Fruit fly (Drosophila melanogaster) whole organism, embryonic: ENCODE data around the gene CG4704.
A peak's percentile ranks its signal among the peaks of the same experiment; 100 is the strongest.

Experiments
- CG10462 ChIP-seq: fragments of 200-800 bp; sonication (Bioruptor generic); optimal IDR thresholded peaks from 2 replicates; lab custom pipeline; 2016; ENCODE audit warnings: missing biosample characterization, missing genetic modification characterization
- CG10565 ChIP-seq: fragments of 200-800 bp; sonication (Bioruptor generic); optimal IDR thresholded peaks from 3 replicates; lab custom pipeline; 2016; ENCODE audit warnings: missing biosample characterization, mild to moderate bottlenecking, missing genetic modification characterization
- CG12236 ChIP-seq: fragments of 200-800 bp; sonication (Bioruptor generic); optimal IDR thresholded peaks from 2 replicates; lab custom pipeline; 2016; ENCODE audit warnings: missing biosample characterization, missing genetic modification characterization
- CG16813 ChIP-seq: fragments of 200-800 bp; sonication (Bioruptor generic); IDR thresholded peaks from 3 replicates; pipeline ENCODE4 v1.3.6; 2022; ENCODE audit warnings: missing biosample characterization, missing genetic modification characterization; ENCODE audit not compliant: partially characterized antibody
- CG3065 ChIP-seq: fragments of 200-800 bp; sonication (Bioruptor generic); optimal IDR thresholded peaks from 2 replicates; lab custom pipeline; 2016; ENCODE audit warnings: missing biosample characterization, missing genetic modification characterization
- Rfx ChIP-seq: fragments of 200-800 bp; sonication (Bioruptor generic); IDR thresholded peaks from 2 replicates; pipeline ENCODE4 v1.3.6; 2022; ENCODE audit warnings: missing biosample characterization, missing genetic modification characterization
- Tbp ChIP-seq: fragments of >200 bp; optimal IDR thresholded peaks from 2 replicates; lab custom pipeline; 2018; ENCODE audit warnings: missing biosample characterization, missing genetic modification characterization
- corto ChIP-seq: fragments of 200-800 bp; sonication (Bioruptor generic); optimal IDR thresholded peaks from 2 replicates; lab custom pipeline; 2016; ENCODE audit warnings: missing biosample characterization, mild to moderate bottlenecking, missing genetic modification characterization, moderate library complexity
- eve ChIP-seq, 2 experiments: fragments of >200 bp; optimal IDR thresholded peaks; 2 replicates each; lab custom pipeline; 2017; ENCODE audit warnings: missing biosample characterization in 2 of 2, missing genetic modification characterization in 2 of 2
- fd64A ChIP-seq: fragments of 200-800 bp; sonication (Bioruptor generic); optimal IDR thresholded peaks from 3 replicates; lab custom pipeline; 2018; ENCODE audit warnings: missing biosample characterization, mild to moderate bottlenecking, missing genetic modification characterization
- jumu ChIP-seq: fragments of 200-800 bp; sonication (Bioruptor generic); optimal IDR thresholded peaks from 3 replicates; lab custom pipeline; 2016; ENCODE audit warnings: missing biosample characterization, missing genetic modification characterization
- nmo ChIP-seq: fragments of 200-800 bp; sonication (Bioruptor generic); optimal IDR thresholded peaks from 2 replicates; lab custom pipeline; 2018; ENCODE audit warnings: missing biosample characterization, mild to moderate bottlenecking, missing genetic modification characterization, moderate library complexity
- usp ChIP-seq: fragments of >200 bp; optimal IDR thresholded peaks from 2 replicates; lab custom pipeline; 2017; ENCODE audit warnings: missing biosample characterization, missing genetic modification characterization
- wek ChIP-seq: fragments of 200-800 bp; sonication (Bioruptor generic); optimal IDR thresholded peaks from 3 replicates; lab custom pipeline; 2018; ENCODE audit warnings: missing biosample characterization, mild to moderate bottlenecking, missing genetic modification characterization, moderate library complexity

- no peak for TF ChIP-seq wek (GFP tag; lab: Kevin White, UChicago)
- TF ChIP-seq Rfx (GFP tag; lab: Robert Waterston, UW): no peak
- no peak for TF ChIP-seq CG10462
- TF ChIP-seq corto: no peak
- no peak for TF ChIP-seq CG3065 (GFP tag; lab: Kevin White, UChicago)
- no peak for TF ChIP-seq Tbp (GFP tag; lab: Kevin White, UChicago)
- TF ChIP-seq usp (GFP tag; lab: Kevin White, UChicago): no peak
- TF ChIP-seq fd64A (GFP tag; lab: Kevin White, UChicago): no peak
- TF ChIP-seq jumu (GFP tag; lab: Kevin White, UChicago): no peak
- TF ChIP-seq CG16813 (GFP tag; lab: Robert Waterston, UW): 0 out of 3 replicates have a peak, but pooled peaks have one; percentile 32
- no peak for TF ChIP-seq eve (GFP tag; optimal IDR thresholded peaks at IDR 0.05; lab: Kevin White, UChicago)
- TF ChIP-seq CG10565 (GFP tag; lab: Kevin White, UChicago): no peak
- peak; percentile 34 for TF ChIP-seq nmo (GFP tag; lab: Kevin White, UChicago)
- TF ChIP-seq CG12236 (GFP tag; lab: Kevin White, UChicago): no peak
These were observed 29.5 kb downstream of the CG4704 start for dm6 chr3R:22816437-22817173.
